Worm (Caenorhabditis elegans): ENCODE results near the gene H37A05.2.

H37A05.2 gene

ce11 chrV:13660660-13661325 lies 26.7 kb upstream of the H37A05.2 start, which contains the start of gene letm-1:
Gene letm-1, plus strand, starts transcription at chrV:13661257.
- TF ChIP-seq M03D4.4 (tag; optimal IDR thresholded peaks at IDR 0.05) (no peak), mep-1 (tag; optimal IDR thresholded peaks at IDR 0.05) (peak; percentile 4), mab-5 (tag; optimal IDR thresholded peaks at IDR 0.05) (no peak)

- TF ChIP-seq lsy-2 (tag; optimal IDR thresholded peaks at IDR 0.05) (no peak), mls-2 (tag; optimal IDR thresholded peaks at IDR 0.05) (no peak), nhr-28 (tag; optimal IDR thresholded peaks at IDR 0.05) (no peak), unc-120 (tag; optimal IDR thresholded peaks at IDR 0.05; ENCODE audit: poor library complexity, severe bottlenecking) (no peak), nhr-237 (tag; optimal IDR thresholded peaks at IDR 0.05) (no peak), ceh-83 (GFP tag; optimal IDR thresholded peaks at IDR 0.05) (no peak), sem-2 (GFP tag; optimal IDR thresholded peaks at IDR 0.05) (no peak), mab-5 (tag; optimal IDR thresholded peaks at IDR 0.05) (no peak), ztf-11 (tag; optimal IDR thresholded peaks at IDR 0.05) (no peak), ces-1 (GFP tag; optimal IDR thresholded peaks at IDR 0.05) (no peak), elt-3 (tag; optimal IDR thresholded peaks at IDR 0.05) (no peak), ceh-43 (GFP tag; optimal IDR thresholded peaks at IDR 0.05) (no peak)
These were observed 26.1 kb upstream of the H37A05.2 start for ce11 chrV:13660115-13660514.

- TF ChIP-seq elt-3 (tag; optimal IDR thresholded peaks at IDR 0.05): no peak
- TF ChIP-seq cnd-1 (tag; optimal IDR thresholded peaks at IDR 0.05): no peak
- TF ChIP-seq ceh-83 (GFP tag; optimal IDR thresholded peaks at IDR 0.05): no peak
- TF ChIP-seq zip-8 (tag; optimal IDR thresholded peaks at IDR 0.05): no peak
- TF ChIP-seq blmp-1 (tag; optimal IDR thresholded peaks at IDR 0.05): no peak
- TF ChIP-seq unc-120 (tag; optimal IDR thresholded peaks at IDR 0.05; ENCODE audit: poor library complexity, severe bottlenecking): no peak
- no peak for TF ChIP-seq unc-39 (tag; optimal IDR thresholded peaks at IDR 0.05)
- TF ChIP-seq nhr-2 (tag; optimal IDR thresholded peaks at IDR 0.05): no peak
- no peak for TF ChIP-seq ceh-39 (tag; optimal IDR thresholded peaks at IDR 0.05)
- TF ChIP-seq sptf-1 (tag; optimal IDR thresholded peaks at IDR 0.05): no peak
- TF ChIP-seq nhr-12 (tag; optimal IDR thresholded peaks at IDR 0.05): no peak
- TF ChIP-seq snpc-4 (tag; optimal IDR thresholded peaks at IDR 0.05): no peak
- no peak for TF ChIP-seq ham-2 (GFP tag; optimal IDR thresholded peaks at IDR 0.05)
- TF ChIP-seq nhr-28 (tag; optimal IDR thresholded peaks at IDR 0.05): no peak
- no peak for TF ChIP-seq unc-62 (GFP tag; optimal IDR thresholded peaks at IDR 0.05)
These were observed 25.2 kb upstream of the H37A05.2 start for ce11 chrV:13659219-13659618.

ce11 chrV:13658577-13658976 lies 24.5 kb upstream of the H37A05.2 start:
- TF ChIP-seq lsy-2 (tag; optimal IDR thresholded peaks at IDR 0.05): no peak
- TF ChIP-seq zip-8 (tag; optimal IDR thresholded peaks at IDR 0.05): no peak
- no peak for TF ChIP-seq pha-4 (tag; optimal IDR thresholded peaks at IDR 0.05)
- no peak for TF ChIP-seq drap-1 (GFP tag; optimal IDR thresholded peaks at IDR 0.05)
- TF ChIP-seq snpc-4 (tag; optimal IDR thresholded peaks at IDR 0.05): no peak
- TF ChIP-seq ces-1 (GFP tag; optimal IDR thresholded peaks at IDR 0.05): no peak

ce11 chrV:13657841-13658338 lies 23.8 kb upstream of the H37A05.2 start:
- TF ChIP-seq hlh-1 (tag; optimal IDR thresholded peaks at IDR 0.05): peak; percentile 72
- TF ChIP-seq unc-62 (GFP tag; optimal IDR thresholded peaks at IDR 0.05): peak; percentile 44
- no peak for TF ChIP-seq mab-5 (tag; optimal IDR thresholded peaks at IDR 0.05)

- TF ChIP-seq mep-1 (tag; optimal IDR thresholded peaks at IDR 0.05) (no peak), nhr-76 (tag; optimal IDR thresholded peaks at IDR 0.05) (no peak), hlh-1 (tag; optimal IDR thresholded peaks at IDR 0.05) (no peak), nhr-28 (tag; optimal IDR thresholded peaks at IDR 0.05) (no peak), unc-62 (GFP tag; optimal IDR thresholded peaks at IDR 0.05) (no peak), nhr-237 (tag; optimal IDR thresholded peaks at IDR 0.05) (no peak), sem-2 (GFP tag; optimal IDR thresholded peaks at IDR 0.05) (no peak), ceh-39 (tag; optimal IDR thresholded peaks at IDR 0.05) (no peak), drap-1 (GFP tag; optimal IDR thresholded peaks at IDR 0.05) (no peak), ztf-11 (tag; optimal IDR thresholded peaks at IDR 0.05) (no peak), bed-3 (GFP tag; optimal IDR thresholded peaks at IDR 0.05) (no peak)
These were observed 23.2 kb upstream of the H37A05.2 start for ce11 chrV:13657291-13657690.

Data from whole organism, mixed stage, embryonic.